Worm (Caenorhabditis elegans) whole organism, L3 larva: ENCODE measurements around the gene str-64.

ENCODE experiments used
- R02D3.7 ChIP-seq: fragments of 150-350 bp; optimal IDR thresholded peaks from 2 replicates; lab custom pipeline; 2014; ENCODE audit warnings: missing biosample characterization, missing genetic modification characterization
- ZK546.5 ChIP-seq: sonication (generic microtip); optimal IDR thresholded peaks from 2 replicates; lab custom pipeline; 2017; ENCODE audit warnings: missing biosample characterization, missing genetic modification characterization
- aly-2 ChIP-seq: fragments of 150-350 bp; optimal IDR thresholded peaks from 2 replicates; lab custom pipeline; 2014; ENCODE audit warnings: missing biosample characterization, missing genetic modification characterization
- ama-1 ChIP-seq: fragments of 150-350 bp; optimal IDR thresholded peaks from 2 replicates; lab custom pipeline; 2018
- ceh-16 ChIP-seq: sonication (generic microtip); optimal IDR thresholded peaks from 2 replicates; lab custom pipeline; 2017; ENCODE audit warnings: missing biosample characterization, missing genetic modification characterization
- ceh-28 ChIP-seq: fragments of 150-350 bp; optimal IDR thresholded peaks from 2 replicates; lab custom pipeline; 2014; ENCODE audit warnings: missing biosample characterization, missing genetic modification reagents, missing genetic modification characterization
- ceh-82 ChIP-seq: fragments of 150-350 bp; optimal IDR thresholded peaks from 2 replicates; lab custom pipeline; 2014; ENCODE audit warnings: missing biosample characterization, missing genetic modification characterization
- daf-12 ChIP-seq: fragments of 150-350 bp; optimal IDR thresholded peaks from 2 replicates; lab custom pipeline; 2014; ENCODE audit warnings: missing biosample characterization, missing genetic modification reagents, missing genetic modification characterization
- egl-27 ChIP-seq: sonication (generic microtip); optimal IDR thresholded peaks from 4 replicates; lab custom pipeline; 2017; ENCODE audit warnings: missing biosample characterization, missing genetic modification reagents, missing genetic modification characterization
- egl-5 ChIP-seq: fragments of 150-350 bp; optimal IDR thresholded peaks from 2 replicates; lab custom pipeline; 2017; ENCODE audit warnings: missing biosample characterization, missing genetic modification reagents, missing genetic modification characterization, inconsistent platforms
- elt-1 ChIP-seq: fragments of 150-350 bp; optimal IDR thresholded peaks from 2 replicates; lab custom pipeline; 2014; ENCODE audit warnings: missing biosample characterization, missing genetic modification characterization
- elt-2 ChIP-seq: sonication (generic microtip); optimal IDR thresholded peaks from 2 replicates; lab custom pipeline; 2016; ENCODE audit warnings: missing genetic modification reagents, mild to moderate bottlenecking, missing genetic modification characterization, missing compliant biosample characterization
- elt-3 ChIP-seq, 3 experiments: fragments of 150-350 bp in 1 of 3; sonication (generic microtip) in 2 of 3; optimal IDR thresholded peaks; 2 replicates in 2 of 3; 4 replicates in 1 of 3; lab custom pipeline; 2014 to 2017; ENCODE audit warnings: missing biosample characterization in 3 of 3, missing genetic modification characterization in 3 of 3
- eor-1 ChIP-seq, 2 experiments: fragments of 150-350 bp; optimal IDR thresholded peaks; 2 replicates each; lab custom pipeline; 2014 to 2018; ENCODE audit warnings: missing biosample characterization in 2 of 2, missing genetic modification characterization in 2 of 2
- fkh-10 ChIP-seq: sonication (generic microtip); optimal IDR thresholded peaks from 2 replicates; lab custom pipeline; 2017; ENCODE audit warnings: missing biosample characterization, missing genetic modification reagents, missing genetic modification characterization
- fos-1 ChIP-seq: fragments of 150-350 bp; optimal IDR thresholded peaks from 2 replicates; lab custom pipeline; 2014; ENCODE audit warnings: missing biosample characterization, missing genetic modification characterization
- hmg-11 ChIP-seq: sonication (generic microtip); optimal IDR thresholded peaks from 2 replicates; lab custom pipeline; 2016; ENCODE audit warnings: missing genetic modification characterization, missing compliant biosample characterization
- lin-39 ChIP-seq: fragments of 150-350 bp; optimal IDR thresholded peaks from 2 replicates; lab custom pipeline; 2018; ENCODE audit warnings: missing biosample characterization, missing genetic modification reagents, missing genetic modification characterization
- mdl-1 ChIP-seq: fragments of 150-350 bp; optimal IDR thresholded peaks from 2 replicates; lab custom pipeline; 2014; ENCODE audit warnings: missing biosample characterization, missing genetic modification characterization
- mml-1 ChIP-seq: fragments of 150-350 bp; sonication (generic microtip); optimal IDR thresholded peaks from 3 replicates; lab custom pipeline; 2014; ENCODE audit warnings: missing biosample characterization, missing genetic modification characterization
- nhr-11 ChIP-seq: fragments of 150-350 bp; optimal IDR thresholded peaks from 2 replicates; lab custom pipeline; 2014; ENCODE audit warnings: missing biosample characterization, missing genetic modification characterization
- nhr-12 ChIP-seq: fragments of 150-350 bp; optimal IDR thresholded peaks from 2 replicates; lab custom pipeline; 2014; ENCODE audit warnings: missing biosample characterization, missing genetic modification characterization
- nhr-23 ChIP-seq: fragments of 150-350 bp; optimal IDR thresholded peaks from 2 replicates; lab custom pipeline; 2014; ENCODE audit warnings: missing biosample characterization, missing genetic modification reagents, missing genetic modification characterization
- nhr-237 ChIP-seq: fragments of 150-350 bp; optimal IDR thresholded peaks from 2 replicates; lab custom pipeline; 2014; ENCODE audit warnings: missing biosample characterization, missing genetic modification characterization
- nhr-25 ChIP-seq: sonication (generic microtip); optimal IDR thresholded peaks from 2 replicates; lab custom pipeline; 2017; ENCODE audit warnings: missing biosample characterization, missing genetic modification characterization
- nhr-28 ChIP-seq: fragments of 150-350 bp; optimal IDR thresholded peaks from 2 replicates; lab custom pipeline; 2014; ENCODE audit warnings: missing biosample characterization, missing genetic modification characterization
- nhr-43 ChIP-seq: sonication (generic microtip); optimal IDR thresholded peaks from 2 replicates; lab custom pipeline; 2016; ENCODE audit warnings: mild to moderate bottlenecking, missing genetic modification characterization, missing compliant biosample characterization; ENCODE audit not compliant: poor library complexity, severe bottlenecking
- nhr-67 ChIP-seq: fragments of 150-350 bp; optimal IDR thresholded peaks from 2 replicates; lab custom pipeline; 2014; ENCODE audit warnings: missing biosample characterization, missing genetic modification characterization
- nhr-77 ChIP-seq: fragments of 150-350 bp; optimal IDR thresholded peaks from 2 replicates; lab custom pipeline; 2014; ENCODE audit warnings: missing biosample characterization, missing genetic modification characterization
- pqm-1 ChIP-seq: fragments of 150-350 bp; optimal IDR thresholded peaks from 2 replicates; lab custom pipeline; 2017; ENCODE audit warnings: missing biosample characterization, missing genetic modification characterization, inconsistent platforms
- sea-2 ChIP-seq: fragments of 150-350 bp; sonication (generic microtip); optimal IDR thresholded peaks from 4 replicates; lab custom pipeline; 2014; ENCODE audit warnings: missing biosample characterization, missing genetic modification reagents, missing genetic modification characterization
- skn-1 ChIP-seq: fragments of 150-350 bp; optimal IDR thresholded peaks from 2 replicates; lab custom pipeline; 2014; ENCODE audit warnings: missing biosample characterization, missing genetic modification characterization
- snpc-4 ChIP-seq: fragments of 150-350 bp; optimal IDR thresholded peaks from 2 replicates; lab custom pipeline; 2014; ENCODE audit warnings: missing biosample characterization, missing genetic modification characterization
- unc-39 ChIP-seq: sonication (generic microtip); optimal IDR thresholded peaks from 4 replicates; lab custom pipeline; 2017; ENCODE audit warnings: missing biosample characterization, missing genetic modification characterization
- unc-62 ChIP-seq: fragments of 150-350 bp; sonication (generic microtip); optimal IDR thresholded peaks from 4 replicates; lab custom pipeline; 2014; ENCODE audit warnings: missing biosample characterization, missing genetic modification reagents, missing genetic modification characterization
- zag-1 ChIP-seq: fragments of 150-350 bp; optimal IDR thresholded peaks from 2 replicates; lab custom pipeline; 2014; ENCODE audit warnings: missing biosample characterization, missing genetic modification characterization
- ztf-11 ChIP-seq: fragments of 150-350 bp; optimal IDR thresholded peaks from 2 replicates; lab custom pipeline; 2014; ENCODE audit warnings: missing biosample characterization, missing genetic modification characterization
- ztf-4 ChIP-seq: fragments of 150-350 bp; optimal IDR thresholded peaks from 2 replicates; lab custom pipeline; 2014; ENCODE audit warnings: missing biosample characterization, missing genetic modification characterization

str-64 gene

ce11 chrV:3244703-3245102 lies 38.4 kb upstream of the str-64 start, which contains the start of gene srj-7:
srj-7 (plus strand) TSS chrV:3245003.
- no peak for TF ChIP-seq R02D3.7 (tag; lab: Kevin White, UChicago)
- TF ChIP-seq ceh-16 (tag; lab: Kevin White, UChicago), result no peak
- no peak for TF ChIP-seq zag-1 (tag; lab: Kevin White, UChicago)
- no peak for TF ChIP-seq fos-1
- no peak for TF ChIP-seq ama-1 (lab: Kevin White, UChicago)

- no peak for TF ChIP-seq sea-2 (GFP tag; lab: Kevin White, UChicago)
- TF ChIP-seq ztf-11 (tag; lab: Kevin White, UChicago), result no peak
- TF ChIP-seq mdl-1 (tag; lab: Kevin White, UChicago), result no peak
- TF ChIP-seq elt-2, result no peak
- no peak for TF ChIP-seq nhr-11 (tag; lab: Kevin White, UChicago)
- no peak for TF ChIP-seq daf-12 (tag; lab: Kevin White, UChicago)
- TF ChIP-seq fos-1, result no peak
- no peak for TF ChIP-seq nhr-25
- TF ChIP-seq fkh-10 (GFP tag; lab: Kevin White, UChicago), result no peak
- no peak for TF ChIP-seq egl-27 (tag; lab: Kevin White, UChicago)
Observed at ce11 chrV:3247515-3247914, 35.5 kb upstream of the str-64 start, which contains the start of gene srj-8. srj-8 (plus strand) TSS chrV:3247815.

ce11 chrV:3250153-3250552 lies 32.9 kb upstream of the str-64 start, which contains the start of gene T28A11.13:
T28A11.13 (minus strand) TSS chrV:3250253.
- TF ChIP-seq nhr-237 (tag; lab: Kevin White, UChicago), result no peak
- TF ChIP-seq nhr-28 (tag; lab: Kevin White, UChicago), result no peak
- no peak for TF ChIP-seq unc-39
- TF ChIP-seq egl-5 (tag; lab: Kevin White, UChicago), result no peak
- TF ChIP-seq skn-1 (tag; lab: Kevin White, UChicago), result no peak
- TF ChIP-seq hmg-11 (tag; lab: Kevin White, UChicago), result no peak
- no peak for TF ChIP-seq nhr-67 (tag; lab: Kevin White, UChicago)
- no peak for TF ChIP-seq zag-1 (tag; lab: Kevin White, UChicago)
- no peak for TF ChIP-seq ceh-82

- no peak for TF ChIP-seq aly-2 (tag; lab: Kevin White, UChicago)
- TF ChIP-seq ceh-16 (tag; lab: Kevin White, UChicago), result no peak
- TF ChIP-seq lin-39 (tag; lab: Kevin White, UChicago), result no peak
- no peak for TF ChIP-seq ceh-28 (tag; lab: Kevin White, UChicago)
- TF ChIP-seq ztf-11 (tag; lab: Kevin White, UChicago), result no peak
- TF ChIP-seq nhr-28 (tag; lab: Kevin White, UChicago), result no peak
- TF ChIP-seq pqm-1, result no peak
- TF ChIP-seq snpc-4 (tag; lab: Kevin White, UChicago), result no peak
- TF ChIP-seq egl-27 (tag; lab: Kevin White, UChicago), result no peak
- no peak for TF ChIP-seq nhr-12 (tag; lab: Kevin White, UChicago)
- TF ChIP-seq nhr-43 (tag; lab: Kevin White, UChicago), result no peak
- no peak for TF ChIP-seq eor-1 (tag; optimal IDR thresholded peaks at IDR 0.05; lab: Kevin White, UChicago)
- TF ChIP-seq nhr-11 (tag; lab: Kevin White, UChicago), result no peak
- TF ChIP-seq nhr-67 (tag; lab: Kevin White, UChicago), result no peak
- TF ChIP-seq nhr-23, result no peak
- no peak for TF ChIP-seq nhr-25
- no peak for TF ChIP-seq zag-1 (tag; lab: Kevin White, UChicago)
- no peak for TF ChIP-seq elt-3 (tag; optimal IDR thresholded peaks at IDR 0.05; lab: Kevin White, UChicago)
- TF ChIP-seq unc-39, result no peak
Observed at ce11 chrV:3256051-3256450, 27.0 kb upstream of the str-64 start, which contains the start of gene srt-63. srt-63 (minus strand) TSS chrV:3256151.

ce11 chrV:3256809-3257208 lies 26.2 kb upstream of the str-64 start:
- TF ChIP-seq nhr-28 (tag; lab: Kevin White, UChicago), result no peak
- TF ChIP-seq mml-1 (tag; lab: Kevin White, UChicago), result no peak
- TF ChIP-seq pqm-1, result no peak
- no peak for TF ChIP-seq nhr-43 (tag; lab: Kevin White, UChicago)
- TF ChIP-seq lin-39 (tag; lab: Kevin White, UChicago), result no peak
- TF ChIP-seq fos-1, result no peak
- no peak for TF ChIP-seq nhr-23
- TF ChIP-seq ceh-82, result no peak
- TF ChIP-seq unc-62, result no peak
- no peak for TF ChIP-seq elt-1
- TF ChIP-seq snpc-4 (tag; lab: Kevin White, UChicago), result no peak
- no peak for TF ChIP-seq skn-1 (tag; lab: Kevin White, UChicago)
- no peak for TF ChIP-seq nhr-77
- TF ChIP-seq sea-2 (GFP tag; lab: Kevin White, UChicago), result no peak
- no peak for TF ChIP-seq eor-1 (tag; optimal IDR thresholded peaks at IDR 0.05; lab: Kevin White, UChicago)
- no peak for TF ChIP-seq zag-1 (tag; lab: Kevin White, UChicago)
- TF ChIP-seq nhr-12 (tag; lab: Kevin White, UChicago), result no peak
- no peak for TF ChIP-seq ztf-4 (tag; lab: Kevin White, UChicago)
- no peak for TF ChIP-seq ZK546.5 (tag; lab: Kevin White, UChicago)
